Worm (Caenorhabditis elegans): Measurements from ENCODE around the gene imp-3.

ce11 chrIV:7775725-7776124, 13.7 kb downstream of the imp-3 start, which contains the start of gene swd-2.1:
- TF ChIP-seq lin-39 (tag; optimal IDR thresholded peaks at IDR 0.05) = no peak
- TF ChIP-seq skn-1 (tag; optimal IDR thresholded peaks at IDR 0.05) = no peak
- no peak for TF ChIP-seq unc-130 (tag; optimal IDR thresholded peaks at IDR 0.05)
